Fruit fly (Drosophila melanogaster): ENCODE data around the gene CG9915.
A peak's percentile ranks its signal among the peaks of the same experiment; 100 is the strongest.

Gene CG9915

dm6 chrX:16335107-16335642 is 22.2 kb upstream of the CG9915 start (continued):
- TF ChIP-seq Sry-β (GFP tag; optimal IDR thresholded peaks at IDR 0.05) = no peak
- TF ChIP-seq Myb (GFP tag; optimal IDR thresholded peaks at IDR 0.05) = peak; percentile 48
- peak; percentile 14 for TF ChIP-seq CG4707 (GFP tag; optimal IDR thresholded peaks at IDR 0.05)
- peak; percentile 57 for TF ChIP-seq CG8388 (GFP tag; optimal IDR thresholded peaks at IDR 0.05)
- peak; percentile 81 for TF ChIP-seq Xrp1 (GFP tag; IDR thresholded peaks at IDR 0.05)
- TF ChIP-seq CG8359 (GFP tag; optimal IDR thresholded peaks at IDR 0.05; ENCODE audit: borderline replicate concordance) = no peak
- TF ChIP-seq CG17912 (GFP tag; optimal IDR thresholded peaks at IDR 0.05) = no peak
- peak; percentile 60 for TF ChIP-seq Max (GFP tag; optimal IDR thresholded peaks at IDR 0.05)
- TF ChIP-seq CG9932 (GFP tag; IDR thresholded peaks at IDR 0.05) = peak; percentile 84
- peak; percentile 59 for TF ChIP-seq nmo (GFP tag; optimal IDR thresholded peaks at IDR 0.05)
- peak; percentile 32 for TF ChIP-seq Asciz (GFP tag; optimal IDR thresholded peaks at IDR 0.05)
- peak; percentile 64 for TF ChIP-seq CG4328 (GFP tag; optimal IDR thresholded peaks at IDR 0.05)
- peak; percentile 68 for TF ChIP-seq gcm2 (GFP tag; optimal IDR thresholded peaks at IDR 0.05)
- peak; percentile 78 for TF ChIP-seq zfh1 (GFP tag; IDR thresholded peaks at IDR 0.05)
- peak; percentile 77; the same call in 2 of the 3 replicates for TF ChIP-seq CG11456 (GFP tag; IDR thresholded peaks at IDR 0.05)
- peak; percentile 62 for TF ChIP-seq Dip3 (GFP tag; optimal IDR thresholded peaks at IDR 0.05)
- TF ChIP-seq cwo (GFP tag; optimal IDR thresholded peaks at IDR 0.05) = peak; percentile 59
- no peak for TF ChIP-seq Trl (optimal IDR thresholded peaks at IDR 0.05)
- peak; percentile 67 for TF ChIP-seq Trl (GFP tag; optimal IDR thresholded peaks at IDR 0.05)
- TF ChIP-seq gfzf (GFP tag; optimal IDR thresholded peaks at IDR 0.05) = no peak
- peak; percentile 55 for TF ChIP-seq sug (tag; optimal IDR thresholded peaks at IDR 0.05)
- peak; percentile 73 for TF ChIP-seq Awh (GFP tag; IDR thresholded peaks at IDR 0.05)
- peak; percentile 52 for TF ChIP-seq ssp (GFP tag; IDR thresholded peaks at IDR 0.05)
- peak; percentile 49 for TF ChIP-seq kay (GFP tag; optimal IDR thresholded peaks at IDR 0.05)
- TF ChIP-seq D (optimal IDR thresholded peaks at IDR 0.05) = no peak
- peak; percentile 40 for TF ChIP-seq D (GFP tag; optimal IDR thresholded peaks at IDR 0.05)
- peak; percentile 6 for TF ChIP-seq BEAF-32 (GFP tag; optimal IDR thresholded peaks at IDR 0.05)
- TF ChIP-seq sim (GFP tag; IDR thresholded peaks at IDR 0.05) = no peak
- TF ChIP-seq CG31365 (tag; optimal IDR thresholded peaks at IDR 0.05) = no peak
- TF ChIP-seq pzg (GFP tag; optimal IDR thresholded peaks at IDR 0.05) = peak; percentile 43
- peak; percentile 39 for TF ChIP-seq sima (GFP tag; optimal IDR thresholded peaks at IDR 0.05)
- TF ChIP-seq CG10959 (GFP tag; IDR thresholded peaks at IDR 0.05) = peak; percentile 58; the same call in 1 of the 2 replicates
- TF ChIP-seq CG14050 (GFP tag; IDR thresholded peaks at IDR 0.05) = peak; percentile 55; the same call in 2 of the 3 replicates
- peak; percentile 76; the same call in 2 of the 3 replicates for TF ChIP-seq dysf (GFP tag; IDR thresholded peaks at IDR 0.05)
- peak; percentile 37 for TF ChIP-seq CG1792 (GFP tag; optimal IDR thresholded peaks at IDR 0.05)
- no peak for TF ChIP-seq Stat92E (GFP tag; optimal IDR thresholded peaks at IDR 0.05)
- TF ChIP-seq CG11398 (GFP tag; optimal IDR thresholded peaks at IDR 0.05) = peak; percentile 53
- peak; percentile 22 for TF ChIP-seq NK7.1 (GFP tag; optimal IDR thresholded peaks at IDR 0.05)
- no peak for TF ChIP-seq ftz-f1 (GFP tag; optimal IDR thresholded peaks at IDR 0.05)
- no peak for TF ChIP-seq mirr (GFP tag; optimal IDR thresholded peaks at IDR 0.05)
- TF ChIP-seq psq (GFP tag; optimal IDR thresholded peaks at IDR 0.05) = no peak
- TF ChIP-seq nerfin-1 (tag; optimal IDR thresholded peaks at IDR 0.05) = no peak
- no peak for TF ChIP-seq Hr39 (optimal IDR thresholded peaks at IDR 0.05)
- peak; percentile 86 for TF ChIP-seq pros (GFP tag; optimal IDR thresholded peaks at IDR 0.05)
- peak; percentile 78 for TF ChIP-seq Aef1 (GFP tag; IDR thresholded peaks at IDR 0.05)
- TF ChIP-seq CG8281 (tag; optimal IDR thresholded peaks at IDR 0.05) = peak; percentile 23
- TF ChIP-seq slbo (GFP tag; IDR thresholded peaks at IDR 0.05) = peak; percentile 86
- peak; percentile 59 for TF ChIP-seq CG2875 (GFP tag; optimal IDR thresholded peaks at IDR 0.05)
- no peak for TF ChIP-seq CG11247 (GFP tag; IDR thresholded peaks at IDR 0.05)
- peak; percentile 75 for TF ChIP-seq al (GFP tag; IDR thresholded peaks at IDR 0.05)
- peak; percentile 49 for TF ChIP-seq slp2 (GFP tag; optimal IDR thresholded peaks at IDR 0.05)

All from whole organism, embryonic.